Worm (Caenorhabditis elegans) whole organism, L2 larva: ENCODE results near the gene odc-1.

Source experiments
- C34F6.9 ChIP-seq: fragments of 150-350 bp; optimal IDR thresholded peaks from 2 replicates; lab custom pipeline; 2014; ENCODE audit warnings: missing biosample characterization, missing genetic modification characterization
- F13H6.1 ChIP-seq: sonication (generic microtip); optimal IDR thresholded peaks from 2 replicates; lab custom pipeline; 2016; ENCODE audit warnings: missing genetic modification characterization, missing compliant biosample characterization
- R02D3.7 ChIP-seq: fragments of 150-350 bp; optimal IDR thresholded peaks from 2 replicates; lab custom pipeline; 2014; ENCODE audit warnings: missing biosample characterization, missing genetic modification characterization
- Y55F3AM.14 ChIP-seq: fragments of 200-800 bp; sonication (Bioruptor generic); optimal IDR thresholded peaks from 2 replicates; lab custom pipeline; 2018; ENCODE audit warnings: mild to moderate bottlenecking, missing genetic modification characterization, missing compliant biosample characterization
- ZK546.5 ChIP-seq: sonication (generic microtip); optimal IDR thresholded peaks from 2 replicates; lab custom pipeline; 2017; ENCODE audit warnings: missing biosample characterization, missing genetic modification characterization
- aly-2 ChIP-seq: fragments of 150-350 bp; optimal IDR thresholded peaks from 2 replicates; lab custom pipeline; 2014; ENCODE audit warnings: missing biosample characterization, missing genetic modification characterization
- ama-1 ChIP-seq: fragments of 150-350 bp; optimal IDR thresholded peaks from 2 replicates; lab custom pipeline; 2018; ENCODE audit warnings: inconsistent platforms
- blmp-1 ChIP-seq: sonication (generic microtip); optimal IDR thresholded peaks from 2 replicates; lab custom pipeline; 2017; ENCODE audit warnings: missing genetic modification characterization, mild to moderate bottlenecking, missing compliant biosample characterization, antibody characterized with exemption, moderate library complexity; ENCODE audit not compliant: insufficient read depth
- ceh-16 ChIP-seq: fragments of 150-350 bp; optimal IDR thresholded peaks from 2 replicates; lab custom pipeline; 2014; ENCODE audit warnings: missing biosample characterization, missing genetic modification characterization
- crh-2 ChIP-seq: sonication (generic microtip); optimal IDR thresholded peaks from 2 replicates; lab custom pipeline; 2017; ENCODE audit warnings: missing biosample characterization, missing genetic modification characterization
- dmd-4 ChIP-seq: sonication (generic microtip); optimal IDR thresholded peaks from 2 replicates; lab custom pipeline; 2017; ENCODE audit warnings: missing biosample characterization, missing genetic modification characterization
- elt-1 ChIP-seq: fragments of 150-350 bp; optimal IDR thresholded peaks from 2 replicates; lab custom pipeline; 2014; ENCODE audit warnings: missing biosample characterization, missing genetic modification characterization
- fos-1 ChIP-seq: fragments of 150-350 bp; optimal IDR thresholded peaks from 2 replicates; lab custom pipeline; 2014; ENCODE audit warnings: missing biosample characterization, missing genetic modification characterization
- lin-11 ChIP-seq: fragments of 150-350 bp; sonication (generic microtip); optimal IDR thresholded peaks from 2 replicates; lab custom pipeline; 2014; ENCODE audit warnings: missing biosample characterization, missing genetic modification characterization, inconsistent platforms, mixed read lengths
- lin-13 ChIP-seq: fragments of 150-350 bp; optimal IDR thresholded peaks from 2 replicates; lab custom pipeline; 2014; ENCODE audit warnings: missing biosample characterization, missing genetic modification reagents, missing genetic modification characterization
- lin-39 ChIP-seq: fragments of 150-350 bp; optimal IDR thresholded peaks from 2 replicates; lab custom pipeline; 2014; ENCODE audit warnings: missing biosample characterization, missing genetic modification reagents, missing genetic modification characterization
- mab-5 ChIP-seq: fragments of 150-350 bp; optimal IDR thresholded peaks from 2 replicates; lab custom pipeline; 2014; ENCODE audit warnings: missing biosample characterization, missing genetic modification characterization
- mbf-1 ChIP-seq: sonication (generic microtip); optimal IDR thresholded peaks from 2 replicates; lab custom pipeline; 2017; ENCODE audit warnings: missing biosample characterization, missing genetic modification characterization
- mdl-1 ChIP-seq, 2 experiments: fragments of 150-350 bp in 1 of 2; sonication (generic microtip) in 1 of 2; optimal IDR thresholded peaks; 2 replicates each; lab custom pipeline; 2017; ENCODE audit warnings: missing biosample characterization in 2 of 2, missing genetic modification characterization in 2 of 2
- nhr-10 ChIP-seq: sonication (generic microtip); optimal IDR thresholded peaks from 2 replicates; lab custom pipeline; 2017; ENCODE audit warnings: missing biosample characterization, missing genetic modification characterization
- nhr-11 ChIP-seq: fragments of 150-350 bp; optimal IDR thresholded peaks from 2 replicates; lab custom pipeline; 2014; ENCODE audit warnings: missing biosample characterization, missing genetic modification characterization
- nhr-129 ChIP-seq: fragments of 150-350 bp; optimal IDR thresholded peaks from 2 replicates; lab custom pipeline; 2014; ENCODE audit warnings: missing biosample characterization, missing genetic modification characterization
- nhr-23 ChIP-seq: fragments of 150-350 bp; optimal IDR thresholded peaks from 2 replicates; lab custom pipeline; 2014; ENCODE audit warnings: missing biosample characterization, missing genetic modification reagents, missing genetic modification characterization
- nhr-25 ChIP-seq: fragments of 150-350 bp; sonication (generic microtip); optimal IDR thresholded peaks from 3 replicates; lab custom pipeline; 2014; ENCODE audit warnings: missing biosample characterization, missing genetic modification characterization
- nhr-6 ChIP-seq: fragments of 150-350 bp; optimal IDR thresholded peaks from 2 replicates; lab custom pipeline; 2014; ENCODE audit warnings: missing biosample characterization, missing genetic modification characterization
- sem-4 ChIP-seq: fragments of 150-350 bp; optimal IDR thresholded peaks from 2 replicates; lab custom pipeline; 2014; ENCODE audit warnings: missing biosample characterization, missing genetic modification reagents, missing genetic modification characterization
- sma-3 ChIP-seq: sonication (generic microtip); optimal IDR thresholded peaks from 2 replicates; lab custom pipeline; 2016; ENCODE audit warnings: missing genetic modification reagents, missing genetic modification characterization, missing compliant biosample characterization
- snpc-4 ChIP-seq: fragments of 150-350 bp; optimal IDR thresholded peaks from 2 replicates; lab custom pipeline; 2014; ENCODE audit warnings: missing biosample characterization, missing genetic modification characterization
- unc-55 ChIP-seq: fragments of 150-350 bp; sonication (generic microtip); optimal IDR thresholded peaks from 3 replicates; lab custom pipeline; 2014; ENCODE audit warnings: missing biosample characterization, missing genetic modification reagents, missing genetic modification characterization
- unc-62 ChIP-seq: fragments of 150-350 bp; optimal IDR thresholded peaks from 2 replicates; lab custom pipeline; 2014; ENCODE audit warnings: missing biosample characterization, missing genetic modification reagents, missing genetic modification characterization
- ztf-11 ChIP-seq: sonication (generic microtip); optimal IDR thresholded peaks from 2 replicates; lab custom pipeline; 2017; ENCODE audit warnings: missing biosample characterization, missing genetic modification characterization
- ztf-4 ChIP-seq: fragments of 150-350 bp; optimal IDR thresholded peaks from 2 replicates; lab custom pipeline; 2014; ENCODE audit warnings: missing biosample characterization, missing genetic modification characterization

Gene odc-1

DNA sequence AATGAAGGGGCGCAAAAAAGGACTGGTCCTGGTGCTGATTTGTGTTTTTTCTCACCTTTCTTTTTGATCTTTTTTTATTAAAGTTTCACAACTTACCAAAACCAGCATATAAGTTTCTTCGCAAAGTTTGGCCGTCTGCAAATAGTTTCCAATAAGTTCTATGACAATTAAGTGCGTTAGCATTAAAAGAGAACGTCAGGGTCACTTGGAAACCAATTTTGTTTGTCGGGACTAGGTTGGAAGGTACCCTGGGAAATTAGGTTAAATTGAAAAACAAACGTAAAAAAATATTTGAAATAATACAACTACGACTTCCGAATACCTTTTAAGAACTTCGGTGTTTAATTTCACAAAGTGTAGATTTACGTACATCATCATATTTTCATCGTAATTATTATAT lies 21.5 kb downstream of the odc-1 start:
- TF ChIP-seq nhr-6 (tag; lab: Kevin White, UChicago) (no peak), R02D3.7 (no peak), unc-55 (GFP tag; lab: Kevin White, UChicago) (no peak), mab-5 (tag; lab: Kevin White, UChicago) (no peak), mbf-1 (tag; lab: Kevin White, UChicago) (no peak), fos-1 (tag; lab: Kevin White, UChicago) (no peak), sma-3 (GFP tag; lab: Kevin White, UChicago) (no peak), blmp-1 (no peak), nhr-23 (tag; lab: Kevin White, UChicago) (no peak), aly-2 (no peak), mdl-1 (tag; optimal IDR thresholded peaks at IDR 0.05; lab: Kevin White, UChicago) (no peak), C34F6.9 (tag; lab: Kevin White, UChicago) (no peak), nhr-129 (no peak), dmd-4 (tag; lab: Kevin White, UChicago) (no peak), ztf-11 (no peak), crh-2 (tag; lab: Kevin White, UChicago) (no peak)

DNA sequence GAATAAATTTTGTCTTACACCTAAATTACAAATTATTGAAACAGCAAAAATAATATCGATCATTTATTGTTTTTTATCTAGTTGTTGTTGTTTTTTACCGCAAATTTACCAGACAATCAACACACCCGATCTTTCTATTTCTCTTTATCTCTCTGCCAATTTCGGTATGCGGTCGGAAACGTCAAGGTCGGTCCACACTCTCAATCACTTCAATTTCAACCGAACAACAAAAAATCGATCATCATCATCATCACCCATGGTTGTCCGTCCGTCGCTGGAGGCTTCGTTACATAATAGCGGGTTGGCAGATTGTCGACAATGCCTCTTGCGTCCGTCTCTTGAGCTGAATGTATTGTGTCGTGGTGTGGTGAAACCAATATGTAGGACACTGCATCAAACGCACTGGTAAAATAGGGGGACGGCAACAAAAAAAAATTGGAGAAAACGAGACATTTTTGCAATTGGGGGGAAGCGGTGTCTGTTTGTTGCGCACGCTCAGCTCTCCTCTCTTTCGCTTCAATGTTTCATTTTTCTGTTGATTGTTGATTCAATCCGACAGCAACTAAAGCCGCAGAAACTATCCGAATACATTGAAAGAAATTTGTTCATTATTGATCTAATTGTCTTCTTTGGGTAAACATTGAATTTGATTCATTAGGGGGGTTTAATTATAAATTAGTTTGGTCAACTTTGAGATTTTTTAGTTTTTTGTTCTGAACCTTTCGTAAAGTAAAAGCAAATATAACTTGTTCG lies 23.1 kb downstream of the odc-1 start:
- peak; percentile 10 for TF ChIP-seq elt-1 (tag; lab: Kevin White, UChicago)
- peak; percentile 23 for TF ChIP-seq C34F6.9 (tag; lab: Kevin White, UChicago)
- peak; percentile 41 for TF ChIP-seq nhr-129
- TF ChIP-seq F13H6.1 (tag; lab: Kevin White, UChicago): peak; percentile 19
- TF ChIP-seq nhr-25: peak; percentile 61
- no peak for TF ChIP-seq nhr-23 (tag; lab: Kevin White, UChicago)
- TF ChIP-seq ZK546.5 (tag; lab: Kevin White, UChicago): no peak
- TF ChIP-seq Y55F3AM.14 (GFP tag; lab: Kevin White, UChicago): no peak
- no peak for TF ChIP-seq sem-4
- no peak for TF ChIP-seq unc-55 (GFP tag; lab: Kevin White, UChicago)
- TF ChIP-seq ceh-16 (tag; lab: Kevin White, UChicago): peak; percentile 49

- TF ChIP-seq C34F6.9 (tag; lab: Kevin White, UChicago): no peak
- TF ChIP-seq F13H6.1 (tag; lab: Kevin White, UChicago): peak; percentile 3
- TF ChIP-seq, all 48 proteins: peak for 1
Observed at ce11 chrV:6875795-6876194, 24.2 kb downstream of the odc-1 start.

DNA sequence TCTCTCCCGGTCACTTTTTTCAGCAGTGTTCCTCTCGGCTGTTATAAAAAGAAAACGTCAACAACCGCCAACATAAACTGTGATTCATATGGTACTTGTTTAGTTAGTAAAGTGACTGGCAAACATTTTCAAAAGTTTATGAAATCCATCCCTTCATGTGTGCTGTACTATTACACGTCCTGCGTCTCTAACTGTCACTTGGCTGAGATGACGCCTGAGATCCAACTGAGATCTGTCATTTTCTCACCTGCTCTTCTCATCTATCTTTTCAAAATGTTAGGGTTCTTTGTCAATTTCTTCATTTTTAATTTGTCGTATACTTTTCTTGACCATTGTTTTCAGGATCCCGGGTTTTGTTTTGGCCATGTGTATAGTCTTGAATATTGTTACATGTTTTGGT lies 25.3 kb downstream of the odc-1 start:
- TF ChIP-seq mbf-1 (tag; lab: Kevin White, UChicago) (no peak), F13H6.1 (tag; lab: Kevin White, UChicago) (peak; percentile 2), ama-1 (no peak), snpc-4 (no peak), mdl-1 (tag; optimal IDR thresholded peaks at IDR 0.05; lab: Kevin White, UChicago) (no peak), nhr-11 (tag; lab: Kevin White, UChicago) (no peak), ZK546.5 (tag; lab: Kevin White, UChicago) (no peak), ztf-4 (tag; lab: Kevin White, UChicago) (no peak), ceh-16 (tag; lab: Kevin White, UChicago) (no peak), fos-1 (tag; lab: Kevin White, UChicago) (no peak), lin-39 (no peak), nhr-129 (peak; percentile 37), lin-13 (GFP tag; lab: Kevin White, UChicago) (no peak), mab-5 (tag; lab: Kevin White, UChicago) (no peak)
- TF ChIP-seq, all 48 proteins: peak for 2

DNA sequence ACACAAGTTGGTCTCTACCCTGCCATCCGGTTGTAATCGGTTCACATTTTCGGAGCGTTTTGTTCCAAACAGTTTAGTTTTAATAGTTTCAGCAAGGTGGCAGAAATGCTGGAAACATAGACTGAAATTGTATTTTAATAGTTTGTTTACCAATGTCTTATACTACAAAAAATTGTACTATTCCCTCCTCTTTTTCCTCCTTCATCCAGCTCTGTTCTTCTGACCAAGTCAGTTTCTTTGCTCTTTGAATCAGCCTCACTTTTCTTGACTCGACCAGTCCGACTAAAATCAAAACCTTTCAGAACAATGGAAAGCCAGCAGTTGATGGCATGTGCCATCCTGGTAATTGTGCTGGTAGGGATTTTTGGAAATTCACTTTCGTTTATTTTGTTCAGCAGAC lies 30.0 kb downstream of the odc-1 start, which contains the start of gene frpr-18:
Gene frpr-18, plus strand, starts transcription at position 301 of the 400 bp plus-strand sequence.
- TF ChIP-seq nhr-10 (tag; lab: Kevin White, UChicago): no peak
- no peak for TF ChIP-seq unc-55 (GFP tag; lab: Kevin White, UChicago)
- TF ChIP-seq nhr-129: no peak
- TF ChIP-seq unc-62 (GFP tag; lab: Kevin White, UChicago): no peak
- TF ChIP-seq lin-11 (tag; lab: Kevin White, UChicago): no peak
- no peak for TF ChIP-seq R02D3.7
- TF ChIP-seq, all 48 proteins: peak for 0
